Worm (Caenorhabditis elegans) whole organism, early embryonic: ENCODE results near the gene fut-6.

ENCODE experiments used
- B0310.2 ChIP-seq: sonication (generic microtip); optimal IDR thresholded peaks from 2 replicates; lab custom pipeline; 2016; ENCODE audit warnings: mild to moderate bottlenecking, missing genetic modification characterization, missing compliant biosample characterization
- ama-1 ChIP-seq: fragments of 150-350 bp; optimal IDR thresholded peaks from 2 replicates; lab custom pipeline; 2014
- ceh-13 ChIP-seq: fragments of 200-800 bp; sonication (Bioruptor generic); optimal IDR thresholded peaks from 2 replicates; lab custom pipeline; 2018; ENCODE audit warnings: mild to moderate bottlenecking, missing genetic modification characterization, missing compliant biosample characterization
- ets-7 ChIP-seq: sonication (generic microtip); optimal IDR thresholded peaks from 2 replicates; lab custom pipeline; 2016; ENCODE audit warnings: missing genotype, missing genetic modification characterization, missing compliant biosample characterization
- flt-1 ChIP-seq: fragments of 200-800 bp; sonication (Bioruptor generic); IDR thresholded peaks from 2 replicates; pipeline ENCODE4 v1.3.6; 2022; ENCODE audit warnings: missing genetic modification characterization, missing compliant biosample characterization
- hmbx-1 ChIP-seq: sonication (generic microtip); optimal IDR thresholded peaks from 2 replicates; lab custom pipeline; 2016; ENCODE audit warnings: mild to moderate bottlenecking, missing genetic modification characterization, missing compliant biosample characterization
- hnd-1 ChIP-seq: sonication (generic microtip); optimal IDR thresholded peaks from 2 replicates; lab custom pipeline; 2016; ENCODE audit warnings: missing genetic modification characterization, missing compliant biosample characterization
- scrt-1 ChIP-seq: fragments of 200-800 bp; sonication (Bioruptor generic); IDR thresholded peaks from 2 replicates; pipeline ENCODE4 v1.3.6; 2022; ENCODE audit warnings: missing genetic modification characterization, missing compliant biosample characterization
- sea-1 ChIP-seq: fragments of 200-800 bp; sonication (Bioruptor generic); conservative IDR thresholded peaks from 2 replicates; pipeline ENCODE4 v1.3.6; 2022; ENCODE audit warnings: missing genetic modification characterization, missing compliant biosample characterization

DNA sequence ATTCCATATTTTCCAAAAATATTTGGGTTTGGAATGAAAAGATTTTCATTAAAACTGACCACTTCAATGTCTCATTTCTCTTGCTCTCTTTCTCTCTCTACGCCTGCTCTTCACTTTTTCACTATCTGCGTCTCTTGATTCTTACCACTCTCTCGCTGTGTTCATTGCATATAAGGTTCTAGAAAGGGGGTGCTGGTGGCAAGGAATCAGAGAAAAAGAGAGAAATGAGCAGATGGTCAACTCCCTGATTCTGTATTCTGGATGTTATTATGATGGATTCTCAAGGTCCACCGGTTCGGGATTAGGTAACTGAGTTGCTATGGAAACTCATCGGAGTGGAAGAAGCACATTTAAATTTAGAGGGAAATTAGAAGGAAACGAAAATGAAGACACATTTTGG is 15.0 kb downstream of the fut-6 start:
- TF ChIP-seq B0310.2 (tag; lab: Kevin White, UChicago) (no peak), hnd-1 (tag; lab: Kevin White, UChicago) (no peak), sea-1 (GFP tag; lab: Robert Waterston, UW) (no peak), ets-7 (tag; lab: Kevin White, UChicago) (no peak), ama-1 (lab: Kevin White, UChicago) (no peak), flt-1 (no peak), scrt-1 (GFP tag; lab: Robert Waterston, UW) (no peak), ceh-13 (GFP tag; lab: Kevin White, UChicago) (no peak), hmbx-1 (tag; lab: Kevin White, UChicago) (no peak)
